Fruit fly (Drosophila melanogaster) whole organism, embryonic: ENCODE measurements around the gene CG31176.

ENCODE experiments used
- Atf-2 ChIP-seq: fragments of 200-800 bp; sonication (Bioruptor generic); optimal IDR thresholded peaks from 2 replicates; lab custom pipeline; 2016; ENCODE audit warnings: missing biosample characterization, missing genetic modification characterization
- Awh ChIP-seq: fragments of 200-800 bp; sonication (Bioruptor generic); IDR thresholded peaks from 2 replicates; pipeline ENCODE4, ENCODE4 v1.3.6; 2022; ENCODE audit warnings: missing biosample characterization, missing genetic modification characterization
- CG10274 ChIP-seq: fragments of 200-800 bp; sonication (Bioruptor generic); optimal IDR thresholded peaks from 3 replicates; lab custom pipeline; 2017; ENCODE audit warnings: missing biosample characterization, mild to moderate bottlenecking, missing genetic modification characterization
- CG10654 ChIP-seq: fragments of 200-800 bp; sonication (Bioruptor generic); optimal IDR thresholded peaks from 2 replicates; lab custom pipeline; 2016; ENCODE audit warnings: missing biosample characterization, missing genetic modification characterization
- CG10979 ChIP-seq: fragments of 200-800 bp; sonication (Bioruptor generic); optimal IDR thresholded peaks from 2 replicates; lab custom pipeline; 2018; ENCODE audit warnings: missing biosample characterization, mild to moderate bottlenecking, missing genetic modification characterization, moderate library complexity
- CG11093 ChIP-seq: fragments of 200-800 bp; sonication (Bioruptor generic); IDR thresholded peaks from 3 replicates; pipeline ENCODE4 v1.3.6; 2022; ENCODE audit warnings: missing biosample characterization, missing genetic modification characterization
- CG11723 ChIP-seq: fragments of 200-800 bp; sonication (Bioruptor generic); optimal IDR thresholded peaks from 2 replicates; lab custom pipeline; 2017; ENCODE audit warnings: missing biosample characterization, mild to moderate bottlenecking, missing genetic modification characterization
- CG12219 ChIP-seq: fragments of 200-800 bp; sonication (Bioruptor generic); optimal IDR thresholded peaks from 3 replicates; lab custom pipeline; 2018; ENCODE audit warnings: missing biosample characterization, mild to moderate bottlenecking, missing genetic modification characterization
- CG12659 ChIP-seq: fragments of 200-800 bp; sonication (Bioruptor generic); optimal IDR thresholded peaks from 3 replicates; lab custom pipeline; 2017; ENCODE audit warnings: mild to moderate bottlenecking, missing biosample characterization, missing genetic modification reagents, missing genetic modification characterization
- CG13123 ChIP-seq: fragments of 200-800 bp; sonication (Bioruptor generic); optimal IDR thresholded peaks from 2 replicates; lab custom pipeline; 2016; ENCODE audit warnings: missing biosample characterization, missing genetic modification characterization
- CG17328 ChIP-seq: fragments of 200-800 bp; sonication (Bioruptor generic); IDR thresholded peaks from 2 replicates; pipeline ENCODE4 v1.3.6; 2022; ENCODE audit warnings: missing biosample characterization, missing genetic modification characterization
- CG18011 ChIP-seq: fragments of 200-800 bp; sonication (Bioruptor generic); optimal IDR thresholded peaks from 2 replicates; lab custom pipeline; 2017; ENCODE audit warnings: missing biosample characterization, missing genetic modification characterization, mild to moderate bottlenecking, moderate library complexity, missing genotype
- CG34422 ChIP-seq: fragments of 200-800 bp; sonication (Bioruptor generic); IDR thresholded peaks from 3 replicates; pipeline ENCODE4 v1.3.6; 2022; ENCODE audit warnings: missing biosample characterization, missing genetic modification characterization
- CG6791 ChIP-seq: fragments of 200-800 bp; sonication (Bioruptor generic); IDR thresholded peaks from 3 replicates; pipeline ENCODE4 v1.3.6; 2022; ENCODE audit warnings: missing biosample characterization, missing genetic modification characterization; ENCODE audit not compliant: partially characterized antibody
- CG7357 ChIP-seq: fragments of 200-800 bp; sonication (Bioruptor generic); IDR thresholded peaks from 3 replicates; pipeline ENCODE4 v1.3.6; 2022; ENCODE audit warnings: missing biosample characterization, missing genetic modification characterization
- CG7556 ChIP-seq: fragments of 200-800 bp; sonication (Bioruptor generic); optimal IDR thresholded peaks from 2 replicates; lab custom pipeline; 2017; ENCODE audit warnings: missing biosample characterization, mild to moderate bottlenecking, missing genetic modification characterization
- CG7839 ChIP-seq: fragments of 200-800 bp; sonication (Bioruptor generic); optimal IDR thresholded peaks from 3 replicates; lab custom pipeline; 2018; ENCODE audit warnings: missing biosample characterization, mild to moderate bottlenecking, missing genetic modification characterization, moderate library complexity
- CG9727 ChIP-seq: fragments of 200-800 bp; sonication (Bioruptor generic); optimal IDR thresholded peaks from 3 replicates; lab custom pipeline; 2017; ENCODE audit warnings: missing biosample characterization, mild to moderate bottlenecking, missing genetic modification characterization
- ERR ChIP-seq: fragments of 200-800 bp; sonication (Bioruptor generic); optimal IDR thresholded peaks from 2 replicates; lab custom pipeline; 2016; ENCODE audit warnings: missing biosample characterization, missing genetic modification characterization
- Gug ChIP-seq: fragments of 200-800 bp; sonication (Bioruptor generic); IDR thresholded peaks from 4 replicates; pipeline ENCODE4 v1.3.6; 2022; ENCODE audit warnings: missing biosample characterization, missing genetic modification characterization
- Med ChIP-seq: fragments of 200-800 bp; sonication (Bioruptor generic); peaks from one replicate; lab custom pipeline; 2016; ENCODE audit warnings: missing biosample characterization, missing genetic modification characterization, mild to moderate bottlenecking, inconsistent platforms, moderate library complexity
- PHDP ChIP-seq: fragments of 200-800 bp; sonication (Bioruptor generic); optimal IDR thresholded peaks from 3 replicates; lab custom pipeline; 2018; ENCODE audit warnings: missing biosample characterization, mild to moderate bottlenecking, missing genetic modification characterization, moderate library complexity
- Sox102F ChIP-seq: fragments of 200-800 bp; sonication (Bioruptor generic); optimal IDR thresholded peaks from 2 replicates; lab custom pipeline; 2018; ENCODE audit warnings: missing biosample characterization, mild to moderate bottlenecking, missing genetic modification characterization, moderate library complexity
- Xbp1 ChIP-seq: fragments of 200-800 bp; sonication (Bioruptor generic); optimal IDR thresholded peaks from 3 replicates; lab custom pipeline; 2016; ENCODE audit warnings: missing biosample characterization, mild to moderate bottlenecking, missing genetic modification characterization
- Xrp1 ChIP-seq: fragments of 200-800 bp; sonication (Bioruptor generic); IDR thresholded peaks from 2 replicates; pipeline ENCODE4 v1.3.6; 2022; ENCODE audit warnings: missing biosample characterization, missing genetic modification characterization
- YL-1 ChIP-seq: fragments of 200-800 bp; sonication (Bioruptor generic); optimal IDR thresholded peaks from 3 replicates; lab custom pipeline; 2017; ENCODE audit warnings: missing biosample characterization, mild to moderate bottlenecking, missing genetic modification characterization
- chif ChIP-seq, 2 experiments: fragments of 200-800 bp; sonication (Bioruptor generic); optimal IDR thresholded peaks; 3 replicates each; lab custom pipeline; 2016; ENCODE audit warnings: missing biosample characterization in 2 of 2, missing genetic modification characterization in 2 of 2
- en ChIP-seq: fragments of 200-800 bp; sonication (Bioruptor generic); optimal IDR thresholded peaks from 2 replicates; lab custom pipeline; 2016; ENCODE audit warnings: missing biosample characterization, missing genetic modification characterization
- gcm2 ChIP-seq: fragments of 200-800 bp; sonication (Bioruptor generic); optimal IDR thresholded peaks from 2 replicates; lab custom pipeline; 2016; ENCODE audit warnings: missing biosample characterization, missing genetic modification characterization
- gem ChIP-seq: fragments of 200-800 bp; sonication (Bioruptor generic); optimal IDR thresholded peaks from 2 replicates; lab custom pipeline; 2019; ENCODE audit warnings: missing biosample characterization, mild to moderate bottlenecking, missing genetic modification characterization, moderate library complexity
- hkb ChIP-seq, 2 experiments: fragments of 200-800 bp in 1 of 2; fragments of >200 bp in 1 of 2; sonication (Bioruptor generic) in 1 of 2; IDR thresholded peaks in 1 of 2; optimal IDR thresholded peaks in 1 of 2; 2 replicates each; pipeline versions ENCODE4 v1.3.6 to Lab custom; 2017 to 2022; ENCODE audit warnings: missing biosample characterization in 1 of 2, missing genetic modification characterization in 1 of 2
- inv ChIP-seq: fragments of 200-800 bp; sonication (Bioruptor generic); IDR thresholded peaks from 2 replicates; pipeline ENCODE4 v1.3.6; 2022; ENCODE audit warnings: missing biosample characterization, missing genetic modification characterization; ENCODE audit not compliant: partially characterized antibody
- kay ChIP-seq: fragments of 200-800 bp; sonication (Bioruptor generic); optimal IDR thresholded peaks from 2 replicates; lab custom pipeline; 2016; ENCODE audit warnings: missing biosample characterization, missing genetic modification characterization
- lab ChIP-seq: fragments of 200-800 bp; sonication (Bioruptor generic); optimal IDR thresholded peaks from 3 replicates; lab custom pipeline; 2017; ENCODE audit warnings: missing biosample characterization, missing genetic modification characterization, mild to moderate bottlenecking, moderate library complexity, missing genetic modification reagents
- oc ChIP-seq: fragments of 200-800 bp; sonication (Bioruptor generic); optimal IDR thresholded peaks from 2 replicates; lab custom pipeline; 2018; ENCODE audit warnings: missing biosample characterization, mild to moderate bottlenecking, missing genetic modification characterization, moderate library complexity
- pros ChIP-seq: fragments of 200-800 bp; sonication (Bioruptor generic); optimal IDR thresholded peaks from 3 replicates; lab custom pipeline; 2019; ENCODE audit warnings: missing biosample characterization, mild to moderate bottlenecking, missing genetic modification characterization, moderate library complexity
- salm ChIP-seq: fragments of 200-800 bp; sonication (Bioruptor generic); optimal IDR thresholded peaks from 2 replicates; lab custom pipeline; 2018; ENCODE audit warnings: missing biosample characterization, mild to moderate bottlenecking, missing genetic modification characterization
- slp2 ChIP-seq: fragments of 200-800 bp; sonication (Bioruptor generic); optimal IDR thresholded peaks from 2 replicates; lab custom pipeline; 2016; ENCODE audit warnings: missing biosample characterization, missing genetic modification characterization
- stwl ChIP-seq: fragments of 200-800 bp; sonication (Bioruptor generic); optimal IDR thresholded peaks from 3 replicates; lab custom pipeline; 2018; ENCODE audit warnings: missing biosample characterization, mild to moderate bottlenecking, missing genetic modification characterization, moderate library complexity
- tap ChIP-seq: fragments of 200-800 bp; optimal IDR thresholded peaks from 3 replicates; lab custom pipeline; 2019; ENCODE audit warnings: missing biosample characterization, mild to moderate bottlenecking, missing genetic modification characterization, moderate library complexity
- trem ChIP-seq: fragments of 200-800 bp; optimal IDR thresholded peaks from 3 replicates; lab custom pipeline; 2019; ENCODE audit warnings: missing biosample characterization, mild to moderate bottlenecking, missing genetic modification characterization, moderate library complexity
- trh ChIP-seq: fragments of 200-800 bp; sonication (Bioruptor generic); optimal IDR thresholded peaks from 2 replicates; lab custom pipeline; 2016; ENCODE audit warnings: missing biosample characterization, missing genetic modification characterization
- unc-4 ChIP-seq: fragments of 200-800 bp; sonication (Bioruptor generic); IDR thresholded peaks from 2 replicates; pipeline ENCODE4 v1.3.6; 2022; ENCODE audit warnings: missing biosample characterization, missing genetic modification characterization; ENCODE audit not compliant: partially characterized antibody

Gene CG31176

dm6 chr3R:21731682-21732081 lies 12.2 kb upstream of the CG31176 start (continued):
- TF ChIP-seq kay (GFP tag; lab: Kevin White, UChicago): no peak
- peak; percentile 27 for TF ChIP-seq Sox102F (GFP tag; lab: Kevin White, UChicago)
- TF ChIP-seq gcm2 (GFP tag; lab: Kevin White, UChicago): no peak
- TF ChIP-seq Atf-2 (GFP tag; lab: Kevin White, UChicago): no peak
- TF ChIP-seq chif (GFP tag; optimal IDR thresholded peaks at IDR 0.05; lab: Kevin White, UChicago): no peak
- TF ChIP-seq YL-1 (GFP tag; lab: Kevin White, UChicago): no peak
- TF ChIP-seq ERR (GFP tag; lab: Kevin White, UChicago): no peak
- TF ChIP-seq CG17328 (GFP tag; lab: Robert Waterston, UW): 0 out of 2 replicates have a peak, but pooled peaks have one; percentile 16
- no peak for TF ChIP-seq salm (tag; lab: Kevin White, UChicago)
- TF ChIP-seq CG10274 (GFP tag; lab: Kevin White, UChicago): no peak
- no peak for TF ChIP-seq unc-4 (GFP tag; lab: Robert Waterston, UW)
- peak; percentile 5 for TF ChIP-seq CG7839
- TF ChIP-seq Gug: no peak
- no peak for TF ChIP-seq CG34422
- peak; percentile 43; the same call in 1 of the 2 replicates for TF ChIP-seq Xrp1
- TF ChIP-seq slp2 (GFP tag; lab: Kevin White, UChicago): no peak
- no peak for TF ChIP-seq tap (tag; lab: Kevin White, UChicago)
- no peak for TF ChIP-seq hkb (optimal IDR thresholded peaks at IDR 0.05; lab: Kevin White, UChicago)
- TF ChIP-seq hkb (GFP tag; IDR thresholded peaks at IDR 0.05; lab: Robert Waterston, UW): peak; percentile 33; the same call in 1 of the 2 replicates
- no peak for TF ChIP-seq CG7556
- TF ChIP-seq CG10979 (tag; lab: Kevin White, UChicago): peak; percentile 2

- TF ChIP-seq CG11093: no peak
- TF ChIP-seq CG18011 (GFP tag; lab: Kevin White, UChicago): peak; percentile 94
- no peak for TF ChIP-seq CG12659 (GFP tag; lab: Kevin White, UChicago)
- peak; percentile 38 for TF ChIP-seq stwl (tag; lab: Kevin White, UChicago)
- no peak for TF ChIP-seq CG11723 (GFP tag; lab: Kevin White, UChicago)
- no peak for TF ChIP-seq Med (GFP tag; lab: Kevin White, UChicago)
- TF ChIP-seq CG12219 (GFP tag; lab: Kevin White, UChicago): no peak
- TF ChIP-seq pros: no peak
- TF ChIP-seq PHDP (tag; lab: Kevin White, UChicago): no peak
These were observed 11.5 kb upstream of the CG31176 start for dm6 chr3R:21730955-21731354.

dm6 chr3R:21726593-21726992 lies 7.1 kb upstream of the CG31176 start:
- no peak for TF ChIP-seq CG6791 (GFP tag; lab: Robert Waterston, UW)
- TF ChIP-seq lab: no peak
- no peak for TF ChIP-seq trh (GFP tag; lab: Kevin White, UChicago)
- TF ChIP-seq en (GFP tag; lab: Kevin White, UChicago): no peak
- 0 out of 2 replicates have a peak, but pooled peaks have one; percentile 32 for TF ChIP-seq Awh
- no peak for TF ChIP-seq ERR (GFP tag; lab: Kevin White, UChicago)
- no peak for TF ChIP-seq CG10654 (GFP tag; lab: Kevin White, UChicago)
- TF ChIP-seq CG7357: no peak
- no peak for TF ChIP-seq Xbp1 (GFP tag; lab: Kevin White, UChicago)
- no peak for TF ChIP-seq gem (tag; lab: Kevin White, UChicago)
- no peak for TF ChIP-seq CG13123 (GFP tag; lab: Kevin White, UChicago)
- TF ChIP-seq inv (GFP tag; lab: Robert Waterston, UW): no peak
- no peak for TF ChIP-seq trem
- no peak for TF ChIP-seq CG9727 (GFP tag; lab: Kevin White, UChicago)
- TF ChIP-seq oc (tag; lab: Kevin White, UChicago): peak; percentile 53
- TF ChIP-seq, all 482 proteins: peak for 2
